Worm (Caenorhabditis elegans) whole organism, young adult: ENCODE results near the gene frpr-7.

ENCODE experiments used
- B0261.1 ChIP-seq: sonication (generic microtip); optimal IDR thresholded peaks from 2 replicates; lab custom pipeline; 2016; ENCODE audit warnings: mild to moderate bottlenecking, missing genetic modification characterization, moderate library complexity, missing compliant biosample characterization
- Y95B8A.8 ChIP-seq: fragments of 200-800 bp; sonication (Bioruptor generic); IDR thresholded peaks from 2 replicates; pipeline ENCODE4 v1.3.6; 2022; ENCODE audit warnings: missing genetic modification reagents, missing genetic modification characterization, missing compliant biosample characterization
- dpl-1 ChIP-seq: fragments of 150-350 bp; optimal IDR thresholded peaks from 2 replicates; lab custom pipeline; 2014; ENCODE audit warnings: missing biosample characterization, missing genetic modification reagents, missing genetic modification characterization
- madf-8 ChIP-seq: fragments of 200-800 bp; sonication (Bioruptor generic); conservative IDR thresholded peaks from 2 replicates; pipeline ENCODE4 v1.3.6; 2022; ENCODE audit warnings: missing genetic modification reagents, missing genetic modification characterization, missing compliant biosample characterization
- snpc-4 ChIP-seq, 5 experiments: fragments of 150-350 bp in 1 of 5; sonication (generic microtip) in 4 of 5; optimal IDR thresholded peaks; 2 replicates each; lab custom pipeline; 2014 to 2018; ENCODE audit warnings: missing genetic modification characterization in 5 of 5, missing biosample characterization in 3 of 5, antibody characterized with exemption in 2 of 5, mild to moderate bottlenecking in 2 of 5, missing compliant biosample characterization in 2 of 5, missing genotype in 2 of 5, moderate library complexity in 2 of 5, missing genetic modification reagents in 1 of 5

DNA sequence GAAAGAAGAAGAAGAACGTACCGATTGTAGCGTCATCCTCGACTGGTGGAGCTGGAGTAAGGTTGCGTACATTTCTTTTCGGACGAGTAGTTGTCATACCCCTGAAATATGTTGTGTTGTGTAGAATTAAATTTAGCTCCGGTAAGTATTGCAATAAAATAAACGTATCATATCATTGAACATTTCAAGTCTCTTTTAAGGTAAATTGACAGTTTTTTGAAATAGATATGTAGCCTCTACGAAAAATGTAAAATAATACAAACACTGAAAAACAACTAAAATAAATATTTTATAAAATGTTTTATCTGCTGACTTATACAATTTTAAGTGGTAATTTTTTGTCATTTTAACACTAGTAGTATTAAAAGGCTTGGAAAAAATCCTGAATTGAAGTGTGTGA lies 30.3 kb upstream of the frpr-7 start, which contains the start of gene C16H3.3:
- TF ChIP-seq B0261.1 (tag; lab: Kevin White, UChicago) (no peak), Y95B8A.8 (GFP tag; lab: Robert Waterston, UW) (no peak), madf-8 (GFP tag; lab: Robert Waterston, UW) (no peak), dpl-1 (GFP tag; lab: Kevin White, UChicago) (no peak), snpc-4 (GFP tag; optimal IDR thresholded peaks at IDR 0.05; lab: Kevin White, UChicago) (no peak), snpc-4 (tag; optimal IDR thresholded peaks at IDR 0.05; lab: Kevin White, UChicago) (no peak)
